Worm (Caenorhabditis elegans) whole organism, early embryonic: Measurements from ENCODE around the gene bli-5.

Experiments
- aly-1 ChIP-seq: sonication (generic microtip); optimal IDR thresholded peaks from 2 replicates; lab custom pipeline; 2016; ENCODE audit warnings: missing genetic modification characterization, missing compliant biosample characterization
- ama-1 ChIP-seq: fragments of 150-350 bp; optimal IDR thresholded peaks from 2 replicates; lab custom pipeline; 2014
- ceh-13 ChIP-seq: fragments of 200-800 bp; sonication (Bioruptor generic); optimal IDR thresholded peaks from 2 replicates; lab custom pipeline; 2018; ENCODE audit warnings: mild to moderate bottlenecking, missing genetic modification characterization, missing compliant biosample characterization
- ets-7 ChIP-seq: sonication (generic microtip); optimal IDR thresholded peaks from 2 replicates; lab custom pipeline; 2016; ENCODE audit warnings: missing genotype, missing genetic modification characterization, missing compliant biosample characterization
- scrt-1 ChIP-seq: fragments of 200-800 bp; sonication (Bioruptor generic); IDR thresholded peaks from 2 replicates; pipeline ENCODE4 v1.3.6; 2022; ENCODE audit warnings: missing genetic modification characterization, missing compliant biosample characterization
- tbx-11 ChIP-seq: fragments of 200-800 bp; sonication (Bioruptor generic); IDR thresholded peaks from 2 replicates; pipeline ENCODE4 v1.3.6; 2022; ENCODE audit warnings: missing genetic modification characterization, missing compliant biosample characterization
- tra-4 ChIP-seq: sonication (generic microtip); optimal IDR thresholded peaks from 2 replicates; lab custom pipeline; 2017; ENCODE audit warnings: missing genetic modification characterization, missing compliant biosample characterization

- TF ChIP-seq aly-1 (tag; lab: Kevin White, UChicago): no peak
- no peak for TF ChIP-seq ama-1 (lab: Kevin White, UChicago)
- no peak for TF ChIP-seq ets-7 (tag; lab: Kevin White, UChicago)
- TF ChIP-seq ceh-13 (GFP tag; lab: Kevin White, UChicago): no peak
- TF ChIP-seq tra-4: no peak
- TF ChIP-seq scrt-1: no peak
- no peak for TF ChIP-seq tbx-11 (GFP tag; lab: Robert Waterston, UW)
Measured at ce11 chrIII:13462138-13462634, 32.6 kb upstream of the bli-5 start, which contains the start of the genes abcf-2 and T27E9.2.
